Worm (Caenorhabditis elegans) whole organism, late embryonic: ENCODE measurements around the gene syf-2.
A peak's percentile ranks its signal among the peaks of the same experiment; 100 is the strongest.

Source experiments
- C08G9.2 ChIP-seq: sonication (generic microtip); optimal IDR thresholded peaks from 2 replicates; lab custom pipeline; 2016; ENCODE audit warnings: mild to moderate bottlenecking, missing genetic modification characterization, moderate library complexity, missing compliant biosample characterization
- K02D7.2 ChIP-seq: sonication (generic microtip); optimal IDR thresholded peaks from 2 replicates; lab custom pipeline; 2017; ENCODE audit warnings: mild to moderate bottlenecking, missing genetic modification characterization, missing compliant biosample characterization
- K09A11.1 ChIP-seq: sonication (generic microtip); optimal IDR thresholded peaks from 2 replicates; lab custom pipeline; 2017; ENCODE audit warnings: antibody characterized with exemption, mild to moderate bottlenecking, missing genetic modification characterization, missing compliant biosample characterization; ENCODE audit not compliant: insufficient read depth
- T23F11.4 ChIP-seq: fragments of 200-800 bp; sonication (Bioruptor generic); optimal IDR thresholded peaks from 2 replicates; lab custom pipeline; 2018; ENCODE audit warnings: mild to moderate bottlenecking, missing genetic modification characterization, missing compliant biosample characterization
- Y22D7AL.16 ChIP-seq: sonication (generic microtip); optimal IDR thresholded peaks from 2 replicates; lab custom pipeline; 2016; ENCODE audit warnings: missing genetic modification characterization, missing compliant biosample characterization
- ama-1 ChIP-seq: fragments of 150-350 bp; optimal IDR thresholded peaks from 2 replicates; lab custom pipeline; 2014
- ceh-18 ChIP-seq: sonication (generic microtip); optimal IDR thresholded peaks from 2 replicates; lab custom pipeline; 2016; ENCODE audit warnings: missing genetic modification characterization, missing compliant biosample characterization
- ceh-22 ChIP-seq: sonication (generic microtip); optimal IDR thresholded peaks from 2 replicates; lab custom pipeline; 2017; ENCODE audit warnings: missing biosample characterization, missing genetic modification characterization
- ceh-24 ChIP-seq: sonication (generic microtip); optimal IDR thresholded peaks from 2 replicates; lab custom pipeline; 2016; ENCODE audit warnings: mild to moderate bottlenecking, missing genetic modification characterization, missing compliant biosample characterization
- ceh-30 ChIP-seq: fragments of 150-350 bp; optimal IDR thresholded peaks from 2 replicates; lab custom pipeline; 2014; ENCODE audit warnings: missing biosample characterization, missing genetic modification characterization
- ceh-31 ChIP-seq: sonication (generic microtip); optimal IDR thresholded peaks from 2 replicates; lab custom pipeline; 2016; ENCODE audit warnings: missing genetic modification characterization, missing compliant biosample characterization
- ceh-34 ChIP-seq: sonication (generic microtip); optimal IDR thresholded peaks from 2 replicates; lab custom pipeline; 2016; ENCODE audit warnings: mild to moderate bottlenecking, missing genetic modification characterization, missing compliant biosample characterization
- ceh-48 ChIP-seq: sonication (generic microtip); optimal IDR thresholded peaks from 2 replicates; lab custom pipeline; 2016; ENCODE audit warnings: missing genetic modification characterization, inconsistent platforms, missing compliant biosample characterization
- ceh-6 ChIP-seq: fragments of 200-800 bp; sonication (Bioruptor generic); optimal IDR thresholded peaks from 2 replicates; lab custom pipeline; 2018; ENCODE audit warnings: mild to moderate bottlenecking, missing genetic modification characterization, missing compliant biosample characterization
- ceh-9 ChIP-seq: sonication (generic microtip); optimal IDR thresholded peaks from 2 replicates; lab custom pipeline; 2016; ENCODE audit warnings: mild to moderate bottlenecking, missing genetic modification characterization, inconsistent platforms, missing compliant biosample characterization
- che-1 ChIP-seq: sonication (generic microtip); optimal IDR thresholded peaks from 2 replicates; lab custom pipeline; 2016; ENCODE audit warnings: mild to moderate bottlenecking, missing genetic modification characterization, missing compliant biosample characterization
- dmd-4 ChIP-seq: sonication (generic microtip); optimal IDR thresholded peaks from 2 replicates; lab custom pipeline; 2016; ENCODE audit warnings: borderline replicate concordance, missing genetic modification characterization, missing compliant biosample characterization
- dve-1 ChIP-seq: sonication (generic microtip); optimal IDR thresholded peaks from 2 replicates; lab custom pipeline; 2017; ENCODE audit warnings: antibody characterized with exemption, mild to moderate bottlenecking, missing genetic modification characterization, missing compliant biosample characterization
- elt-2 ChIP-seq: sonication (generic microtip); optimal IDR thresholded peaks from 2 replicates; lab custom pipeline; 2016; ENCODE audit warnings: missing genetic modification reagents, missing genetic modification characterization, missing compliant biosample characterization
- elt-4 ChIP-seq: sonication (generic microtip); optimal IDR thresholded peaks from 2 replicates; lab custom pipeline; 2016; ENCODE audit warnings: missing genetic modification characterization, missing compliant biosample characterization
- ets-4 ChIP-seq: sonication (generic microtip); optimal IDR thresholded peaks from 2 replicates; lab custom pipeline; 2016; ENCODE audit warnings: missing genetic modification characterization, missing compliant biosample characterization
- eyg-1 ChIP-seq: sonication (generic microtip); optimal IDR thresholded peaks from 2 replicates; lab custom pipeline; 2016; ENCODE audit warnings: missing genotype, missing genetic modification characterization, missing compliant biosample characterization
- fax-1 ChIP-seq: sonication (generic microtip); optimal IDR thresholded peaks from 2 replicates; lab custom pipeline; 2016; ENCODE audit warnings: missing genotype, missing genetic modification characterization, missing compliant biosample characterization
- fkh-10 ChIP-seq: fragments of 150-350 bp; optimal IDR thresholded peaks from 2 replicates; lab custom pipeline; 2014; ENCODE audit warnings: missing biosample characterization, missing genetic modification reagents, missing genetic modification characterization
- gmeb-2 ChIP-seq: sonication (generic microtip); optimal IDR thresholded peaks from 2 replicates; lab custom pipeline; 2016; ENCODE audit warnings: missing genetic modification characterization, inconsistent platforms, missing compliant biosample characterization
- hlh-13 ChIP-seq: fragments of 200-800 bp; sonication (Bioruptor generic); optimal IDR thresholded peaks from 2 replicates; lab custom pipeline; 2018; ENCODE audit warnings: mild to moderate bottlenecking, missing genetic modification characterization, missing compliant biosample characterization
- hlh-15 ChIP-seq: sonication (generic microtip); optimal IDR thresholded peaks from 2 replicates; lab custom pipeline; 2016; ENCODE audit warnings: missing genetic modification characterization, missing compliant biosample characterization
- hlh-30 ChIP-seq: sonication (generic microtip); optimal IDR thresholded peaks from 2 replicates; lab custom pipeline; 2017; ENCODE audit warnings: antibody characterized with exemption, missing genetic modification characterization, missing compliant biosample characterization; ENCODE audit not compliant: insufficient read depth
- hlh-6 ChIP-seq: sonication (generic microtip); optimal IDR thresholded peaks from 2 replicates; lab custom pipeline; 2016; ENCODE audit warnings: missing genotype, missing genetic modification characterization, missing compliant biosample characterization
- hlh-8 ChIP-seq: sonication (generic microtip); optimal IDR thresholded peaks from 2 replicates; lab custom pipeline; 2016; ENCODE audit warnings: missing genotype, missing genetic modification characterization, missing compliant biosample characterization
- lim-6 ChIP-seq: sonication (generic microtip); optimal IDR thresholded peaks from 2 replicates; lab custom pipeline; 2016; ENCODE audit warnings: missing genetic modification characterization, missing compliant biosample characterization
- mec-3 ChIP-seq: sonication (generic microtip); optimal IDR thresholded peaks from 2 replicates; lab custom pipeline; 2016; ENCODE audit warnings: borderline replicate concordance, missing genetic modification characterization, missing compliant biosample characterization
- nfya-1 ChIP-seq: sonication (generic microtip); optimal IDR thresholded peaks from 2 replicates; lab custom pipeline; 2017; ENCODE audit warnings: missing genetic modification characterization, mild to moderate bottlenecking, missing compliant biosample characterization, antibody characterized with exemption, moderate library complexity
- nhr-11 ChIP-seq: fragments of 150-350 bp; optimal IDR thresholded peaks from 2 replicates; lab custom pipeline; 2014; ENCODE audit warnings: missing biosample characterization, missing genetic modification characterization
- nhr-232 ChIP-seq: sonication (generic microtip); optimal IDR thresholded peaks from 2 replicates; lab custom pipeline; 2016; ENCODE audit warnings: missing genetic modification characterization, missing compliant biosample characterization
- npax-4 ChIP-seq: sonication (generic microtip); optimal IDR thresholded peaks from 2 replicates; lab custom pipeline; 2016; ENCODE audit warnings: missing genetic modification characterization, missing compliant biosample characterization
- odd-2 ChIP-seq: sonication (generic microtip); optimal IDR thresholded peaks from 2 replicates; lab custom pipeline; 2017; ENCODE audit warnings: antibody characterized with exemption, mild to moderate bottlenecking, missing genetic modification characterization, missing compliant biosample characterization
- pag-3 ChIP-seq: sonication (generic microtip); optimal IDR thresholded peaks from 2 replicates; lab custom pipeline; 2016; ENCODE audit warnings: missing compliant biosample characterization, missing genetic modification characterization, borderline replicate concordance
- pha-2 ChIP-seq: sonication (generic microtip); optimal IDR thresholded peaks from 2 replicates; lab custom pipeline; 2017; ENCODE audit warnings: mild to moderate bottlenecking, missing genetic modification characterization, missing compliant biosample characterization
- pha-4 ChIP-seq: fragments of 150-350 bp; optimal IDR thresholded peaks from 2 replicates; lab custom pipeline; 2018; ENCODE audit warnings: missing biosample characterization, missing genetic modification reagents, missing genetic modification characterization
- ref-2 ChIP-seq: sonication (generic microtip); optimal IDR thresholded peaks from 2 replicates; lab custom pipeline; 2016; ENCODE audit warnings: missing genetic modification characterization, missing compliant biosample characterization
- rnt-1 ChIP-seq: sonication (generic microtip); optimal IDR thresholded peaks from 2 replicates; lab custom pipeline; 2016; ENCODE audit warnings: missing genetic modification characterization, missing compliant biosample characterization
- sdc-2 ChIP-seq: sonication (generic microtip); optimal IDR thresholded peaks from 2 replicates; lab custom pipeline; 2016; ENCODE audit warnings: missing genotype, missing genetic modification characterization, missing compliant biosample characterization
- sox-2 ChIP-seq: fragments of 200-800 bp; sonication (Bioruptor generic); IDR thresholded peaks from 2 replicates; pipeline ENCODE4 v1.3.6; 2022; ENCODE audit warnings: missing genetic modification reagents, missing genetic modification characterization, missing compliant biosample characterization
- syd-9 ChIP-seq: sonication (generic microtip); optimal IDR thresholded peaks from 2 replicates; lab custom pipeline; 2016; ENCODE audit warnings: mild to moderate bottlenecking, missing genetic modification characterization, moderate library complexity, missing compliant biosample characterization
- tbx-2 ChIP-seq: sonication (generic microtip); optimal IDR thresholded peaks from 2 replicates; lab custom pipeline; 2016; ENCODE audit warnings: missing genetic modification characterization, missing compliant biosample characterization
- ttx-3 ChIP-seq: sonication (generic microtip); optimal IDR thresholded peaks from 2 replicates; lab custom pipeline; 2016; ENCODE audit warnings: missing genetic modification reagents, missing genetic modification characterization, missing compliant biosample characterization
- unc-3 ChIP-seq, 2 experiments: fragments of 200-800 bp in 1 of 2; sonication (Bioruptor generic) in 1 of 2; sonication (generic microtip) in 1 of 2; conservative IDR thresholded peaks in 1 of 2; optimal IDR thresholded peaks in 1 of 2; 2 replicates each; pipeline versions ENCODE4 v1.3.6 to Lab custom; 2016 to 2022; ENCODE audit warnings: missing compliant biosample characterization in 2 of 2, missing genetic modification characterization in 2 of 2, missing genetic modification reagents in 1 of 2
- unc-42 ChIP-seq: sonication (generic microtip); optimal IDR thresholded peaks from 2 replicates; lab custom pipeline; 2016; ENCODE audit warnings: missing genotype, missing genetic modification characterization, missing compliant biosample characterization
- unc-55 ChIP-seq: sonication (generic microtip); optimal IDR thresholded peaks from 2 replicates; lab custom pipeline; 2017; ENCODE audit warnings: missing biosample characterization, missing genetic modification reagents, missing genetic modification characterization
- zip-5 ChIP-seq: sonication (generic microtip); optimal IDR thresholded peaks from 2 replicates; lab custom pipeline; 2016; ENCODE audit warnings: missing genetic modification characterization, missing compliant biosample characterization
- ztf-16 ChIP-seq: sonication (generic microtip); optimal IDR thresholded peaks from 2 replicates; lab custom pipeline; 2017; ENCODE audit warnings: missing genetic modification characterization, missing compliant biosample characterization

Gene syf-2

DNA sequence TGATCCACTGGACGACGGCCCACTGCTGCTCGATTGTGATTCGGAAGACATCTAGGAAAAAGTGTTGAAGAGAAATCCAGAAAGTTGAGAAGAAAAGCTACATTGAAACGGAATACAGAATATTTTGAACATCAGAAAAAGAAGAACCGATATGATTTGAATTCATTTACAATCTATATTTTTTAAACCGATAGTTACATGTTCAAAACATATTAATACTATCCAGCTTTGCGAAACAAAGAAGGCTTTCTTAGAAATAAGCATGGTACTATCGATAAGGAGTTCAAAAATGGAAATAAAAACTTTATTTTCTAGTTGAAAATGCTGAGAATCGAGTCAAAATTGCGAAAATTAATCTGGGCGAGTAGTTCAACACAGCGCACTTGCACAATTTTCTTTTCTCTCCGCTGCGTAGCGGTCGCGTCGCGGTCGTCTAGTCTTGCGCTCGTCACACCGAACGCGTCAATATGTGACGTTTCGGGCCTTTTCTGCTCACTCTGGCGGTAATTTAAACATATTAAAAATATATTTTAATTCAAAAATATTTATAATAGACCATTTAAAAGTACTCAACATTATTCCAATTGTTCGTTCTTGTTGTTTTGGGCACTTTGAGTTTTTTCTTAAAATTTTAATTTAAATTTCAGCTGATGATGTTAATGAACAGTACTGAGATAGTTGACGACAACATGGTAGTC, at the start of gene syf-2, which contains the start of gene K04G7.1:
Gene syf-2, minus strand, starts transcription at position 51 of the 698 bp plus-strand sequence.
Gene K04G7.1, plus strand, starts transcription at position 648 of the 698 bp plus-strand sequence.
- peak; percentile 70 for TF ChIP-seq hlh-30 (tag; lab: Kevin White, UChicago)
- TF ChIP-seq ztf-16, result peak; percentile 25
- TF ChIP-seq ceh-48 (tag; lab: Kevin White, UChicago), result peak; percentile 8
- no peak for TF ChIP-seq fkh-10
- TF ChIP-seq che-1 (tag; lab: Kevin White, UChicago), result no peak
- TF ChIP-seq npax-4 (tag; lab: Kevin White, UChicago), result no peak
- peak; percentile 42 for TF ChIP-seq K09A11.1 (tag; lab: Kevin White, UChicago)
- no peak for TF ChIP-seq syd-9 (tag; lab: Kevin White, UChicago)
- peak; percentile 53 for TF ChIP-seq dve-1
- no peak for TF ChIP-seq nhr-232
- no peak for TF ChIP-seq nhr-11 (tag; lab: Kevin White, UChicago)
- no peak for TF ChIP-seq sdc-2 (tag; lab: Kevin White, UChicago)
- no peak for TF ChIP-seq ttx-3 (tag; lab: Kevin White, UChicago)
- peak; percentile 71 for TF ChIP-seq ceh-31 (tag; lab: Kevin White, UChicago)
- no peak for TF ChIP-seq dmd-4 (tag; lab: Kevin White, UChicago)
- TF ChIP-seq nfya-1, result peak; percentile 78
- peak; percentile 28 for TF ChIP-seq ref-2 (tag; lab: Kevin White, UChicago)
- no peak for TF ChIP-seq ceh-22 (tag; lab: Kevin White, UChicago)
- no peak for TF ChIP-seq lim-6 (tag; lab: Kevin White, UChicago)
- no peak for TF ChIP-seq ama-1 (lab: Kevin White, UChicago)
- no peak for TF ChIP-seq elt-4 (tag; lab: Kevin White, UChicago)
- TF ChIP-seq T23F11.4 (GFP tag; lab: Kevin White, UChicago), result no peak
- TF ChIP-seq tbx-2 (tag; lab: Kevin White, UChicago), result peak; percentile 72
- no peak for TF ChIP-seq fax-1 (tag; lab: Kevin White, UChicago)
- no peak for TF ChIP-seq ets-4 (tag; lab: Kevin White, UChicago)
- TF ChIP-seq pha-2 (tag; lab: Kevin White, UChicago), result no peak
- TF ChIP-seq hlh-6 (tag; lab: Kevin White, UChicago), result no peak
- no peak for TF ChIP-seq K02D7.2
- no peak for TF ChIP-seq ceh-9 (tag; lab: Kevin White, UChicago)
- no peak for TF ChIP-seq zip-5 (tag; lab: Kevin White, UChicago)
- TF ChIP-seq rnt-1 (tag; lab: Kevin White, UChicago), result no peak
- no peak for TF ChIP-seq odd-2
- TF ChIP-seq hlh-15 (tag; lab: Kevin White, UChicago), result no peak
- no peak for TF ChIP-seq pha-4 (tag; lab: Kevin White, UChicago)
- no peak for TF ChIP-seq pag-3 (tag; lab: Kevin White, UChicago)
- TF ChIP-seq ceh-34 (tag; lab: Kevin White, UChicago), result peak; percentile 57
- no peak for TF ChIP-seq hlh-13 (GFP tag; lab: Kevin White, UChicago)
- TF ChIP-seq unc-42 (tag; lab: Kevin White, UChicago), result peak; percentile 64
- TF ChIP-seq hlh-8 (tag; lab: Kevin White, UChicago), result no peak
- no peak for TF ChIP-seq mec-3 (tag; lab: Kevin White, UChicago)
- TF ChIP-seq ceh-6 (GFP tag; lab: Kevin White, UChicago), result no peak
- TF ChIP-seq Y22D7AL.16 (tag; lab: Kevin White, UChicago), result no peak
- no peak for TF ChIP-seq sox-2 (GFP tag; lab: Robert Waterston, UW)
- no peak for TF ChIP-seq C08G9.2 (tag; lab: Kevin White, UChicago)
- TF ChIP-seq ceh-18, result peak; percentile 26
- no peak for TF ChIP-seq gmeb-2 (tag; lab: Kevin White, UChicago)
- TF ChIP-seq ceh-30 (tag; lab: Kevin White, UChicago), result no peak
- TF ChIP-seq unc-3 (GFP tag; conservative IDR thresholded peaks at IDR 0.05; lab: Robert Waterston, UW), result no peak
- no peak for TF ChIP-seq unc-3 (tag; optimal IDR thresholded peaks at IDR 0.05; lab: Kevin White, UChicago)
- no peak for TF ChIP-seq eyg-1
- TF ChIP-seq unc-55 (GFP tag; lab: Kevin White, UChicago), result peak; percentile 76
- peak; percentile 70 for TF ChIP-seq elt-2 (tag; lab: Kevin White, UChicago)
- no peak for TF ChIP-seq ceh-24
